Worm (Caenorhabditis elegans): Measurements from ENCODE around the gene vha-6.

vha-6 gene

ce11 chrII:11471916-11472315 lies 33.7 kb upstream of the vha-6 start, which contains the start of gene mfn-1:
mfn-1 (minus strand) TSS chrII:11472016.
- TF ChIP-seq zfp-2 (tag; optimal IDR thresholded peaks at IDR 0.05) (no peak), jun-1 (tag; optimal IDR thresholded peaks at IDR 0.05) (no peak), T26A8.4 (GFP tag; IDR thresholded peaks at IDR 0.05) (no peak), ceh-28 (tag; optimal IDR thresholded peaks at IDR 0.05) (no peak), mep-1 (tag; optimal IDR thresholded peaks at IDR 0.05) (no peak), arid-1 (GFP tag; conservative IDR thresholded peaks at IDR 0.05) (no peak), lin-29 (GFP tag; IDR thresholded peaks at IDR 0.05) (no peak), Y48G9A.11 (GFP tag; IDR thresholded peaks at IDR 0.05) (no peak), nhr-41 (GFP tag; IDR thresholded peaks at IDR 0.05) (no peak), php-3 (GFP tag; IDR thresholded peaks at IDR 0.05) (no peak), ceh-32 (tag; optimal IDR thresholded peaks at IDR 0.05; ENCODE audit: poor library complexity) (no peak)

ce11 chrII:11469574-11470108 lies 31.4 kb upstream of the vha-6 start, which contains the start of gene cisd-1:
cisd-1 (minus strand) TSS chrII:11469624.
- peak; percentile 98 for TF ChIP-seq nhr-28 (tag; optimal IDR thresholded peaks at IDR 0.05)
- TF ChIP-seq T20F7.1 (GFP tag; optimal IDR thresholded peaks at IDR 0.05): peak; percentile 26
- peak; percentile 2 for TF ChIP-seq nhr-77 (tag; optimal IDR thresholded peaks at IDR 0.05)
- no peak for TF ChIP-seq R02D3.7 (tag; optimal IDR thresholded peaks at IDR 0.05)
- no peak for TF ChIP-seq pha-4 (GFP tag; IDR thresholded peaks at IDR 0.05)
- no peak for TF ChIP-seq pha-4 (tag; optimal IDR thresholded peaks at IDR 0.05)
- no peak for TF ChIP-seq aly-2 (tag; optimal IDR thresholded peaks at IDR 0.05)
- TF ChIP-seq mxl-3 (GFP tag; optimal IDR thresholded peaks at IDR 0.05): peak; percentile 49
- peak; percentile 62 for TF ChIP-seq mep-1 (tag; optimal IDR thresholded peaks at IDR 0.05)
- TF ChIP-seq lin-29 (GFP tag; IDR thresholded peaks at IDR 0.05): no peak
- TF ChIP-seq snpc-1.2 (GFP tag; IDR thresholded peaks at IDR 0.05): no peak
- TF ChIP-seq mes-2 (tag; optimal IDR thresholded peaks at IDR 0.05; ENCODE audit: poor library complexity, severe bottlenecking): peak; percentile 11
- TF ChIP-seq hlh-30 (tag; optimal IDR thresholded peaks at IDR 0.05; ENCODE audit: insufficient read depth): peak; percentile 13
- no peak for TF ChIP-seq attf-4 (tag; optimal IDR thresholded peaks at IDR 0.05)
- no peak for TF ChIP-seq saeg-2 (GFP tag; IDR thresholded peaks at IDR 0.05)
- no peak for TF ChIP-seq madf-5 (GFP tag; IDR thresholded peaks at IDR 0.05)
- TF ChIP-seq daf-8 (GFP tag; IDR thresholded peaks at IDR 0.05): no peak
- TF ChIP-seq rbr-2 (tag; optimal IDR thresholded peaks at IDR 0.05): no peak
- TF ChIP-seq dve-1 (tag; optimal IDR thresholded peaks at IDR 0.05; ENCODE audit: insufficient read depth): peak; percentile 7
- TF ChIP-seq pqm-1 (tag; optimal IDR thresholded peaks at IDR 0.05): peak; percentile 45
- TF ChIP-seq mdl-1 (tag; optimal IDR thresholded peaks at IDR 0.05): peak in 1 of 2 experiments; percentile 12
- TF ChIP-seq dpl-1 (GFP tag; optimal IDR thresholded peaks at IDR 0.05): no peak
- TF ChIP-seq unc-130 (GFP tag; optimal IDR thresholded peaks at IDR 0.05): no peak
- TF ChIP-seq nhr-42 (GFP tag; IDR thresholded peaks at IDR 0.05): no peak
- TF ChIP-seq tra-1 (GFP tag; IDR thresholded peaks at IDR 0.05): no peak
- TF ChIP-seq hif-1 (tag; optimal IDR thresholded peaks at IDR 0.05): peak in 1 of 2 experiments; percentile 49
- peak; percentile 53 for TF ChIP-seq hlh-11 (tag; optimal IDR thresholded peaks at IDR 0.05)
- TF ChIP-seq lin-15B (tag; optimal IDR thresholded peaks at IDR 0.05): no peak
- peak; percentile 33; the same call in 1 of the 2 replicates for TF ChIP-seq dmd-6 (GFP tag; IDR thresholded peaks at IDR 0.05)
- TF ChIP-seq F26F4.8 (GFP tag; conservative IDR thresholded peaks at IDR 0.05): no peak
- no peak for TF ChIP-seq ZK546.5 (tag; optimal IDR thresholded peaks at IDR 0.05)
- TF ChIP-seq arid-1 (GFP tag; conservative IDR thresholded peaks at IDR 0.05): no peak
- TF ChIP-seq ama-1 (optimal IDR thresholded peaks at IDR 0.05): peak; percentile 28
- TF ChIP-seq daf-16 (GFP tag; optimal IDR thresholded peaks at IDR 0.05): no peak
- peak; percentile 28 for TF ChIP-seq daf-16 (tag; optimal IDR thresholded peaks at IDR 0.05)
- TF ChIP-seq Y48G9A.11 (GFP tag; IDR thresholded peaks at IDR 0.05): no peak
- no peak for TF ChIP-seq lin-13 (GFP tag; optimal IDR thresholded peaks at IDR 0.05)
- no peak for TF ChIP-seq unc-39 (tag; optimal IDR thresholded peaks at IDR 0.05)
- no peak for TF ChIP-seq F44E2.7 (GFP tag; IDR thresholded peaks at IDR 0.05)
- no peak for TF ChIP-seq duxl-1 (tag; optimal IDR thresholded peaks at IDR 0.05; ENCODE audit: poor library complexity)

Data from whole organism, L4 larva.